Worm (Caenorhabditis elegans) whole organism, young adult: ENCODE measurements around the gene acy-4.

Source experiments
- D2030.7 ChIP-seq: fragments of 200-800 bp; sonication (Bioruptor generic); IDR thresholded peaks from 2 replicates; pipeline ENCODE4 v1.3.6; 2022; ENCODE audit warnings: missing genetic modification reagents, missing genetic modification characterization, missing compliant biosample characterization
- ceh-100 ChIP-seq: fragments of 200-800 bp; sonication (Bioruptor generic); IDR thresholded peaks from 2 replicates; pipeline ENCODE4 v1.3.6; 2022; ENCODE audit warnings: missing genetic modification reagents, missing genetic modification characterization, missing compliant biosample characterization
- ceh-79 ChIP-seq: sonication (generic microtip); optimal IDR thresholded peaks from 2 replicates; lab custom pipeline; 2017; ENCODE audit warnings: mild to moderate bottlenecking, missing genetic modification characterization, missing compliant biosample characterization
- hmg-20 ChIP-seq: fragments of 200-800 bp; sonication (Bioruptor generic); IDR thresholded peaks from 2 replicates; pipeline ENCODE4 v1.3.6; 2022; ENCODE audit warnings: missing genetic modification reagents, missing genetic modification characterization, missing compliant biosample characterization
- hsf-1 ChIP-seq: fragments of 200-800 bp; sonication (Bioruptor generic); IDR thresholded peaks from 2 replicates; pipeline ENCODE4 v1.3.6; 2022; ENCODE audit warnings: missing genetic modification reagents, missing genetic modification characterization, missing compliant biosample characterization
- pha-4 ChIP-seq: fragments of 150-350 bp; sonication (generic microtip); optimal IDR thresholded peaks from 2 replicates; lab custom pipeline; 2014; ENCODE audit warnings: missing biosample characterization, missing genetic modification reagents, missing genetic modification characterization
- sptf-2 ChIP-seq: fragments of 200-800 bp; sonication (Bioruptor generic); optimal IDR thresholded peaks from 2 replicates; lab custom pipeline; 2018; ENCODE audit warnings: mild to moderate bottlenecking, missing genetic modification characterization, missing compliant biosample characterization
- unc-62 ChIP-seq: fragments of 150-350 bp; optimal IDR thresholded peaks from 2 replicates; lab custom pipeline; 2014; ENCODE audit warnings: missing biosample characterization, missing genetic modification reagents, missing genetic modification characterization
- ztf-26 ChIP-seq: sonication (generic microtip); optimal IDR thresholded peaks from 2 replicates; lab custom pipeline; 2017; ENCODE audit warnings: missing genetic modification characterization, missing compliant biosample characterization
- ztf-6 ChIP-seq: fragments of 200-800 bp; sonication (Bioruptor generic); IDR thresholded peaks from 2 replicates; pipeline ENCODE4 v1.3.6; 2022; ENCODE audit warnings: missing genetic modification reagents, missing genetic modification characterization, missing compliant biosample characterization

ce11 chrV:5617301-5617700, 13.4 kb downstream of the acy-4 start, which contains the start of gene M03E7.2:
- TF ChIP-seq hsf-1 (GFP tag; lab: Robert Waterston, UW), result no peak
- TF ChIP-seq ceh-79, result no peak
- no peak for TF ChIP-seq ztf-6
- no peak for TF ChIP-seq ztf-26 (tag; lab: Kevin White, UChicago)
- TF ChIP-seq D2030.7 (GFP tag; lab: Robert Waterston, UW), result no peak
- TF ChIP-seq unc-62 (GFP tag; lab: Kevin White, UChicago), result no peak
- no peak for TF ChIP-seq sptf-2 (GFP tag; lab: Kevin White, UChicago)
- no peak for TF ChIP-seq hmg-20
- TF ChIP-seq pha-4 (tag; lab: Kevin White, UChicago), result no peak
- no peak for TF ChIP-seq ceh-100 (GFP tag; lab: Robert Waterston, UW)
